Worm (Caenorhabditis elegans): ENCODE data around the gene B0361.14.

B0361.14 gene

ce11 chrIII:7271083-7271482 is 28.2 kb downstream of the B0361.14 start:
- TF ChIP-seq skn-1 (tag; optimal IDR thresholded peaks at IDR 0.05) (peak; percentile 19), nhr-71 (tag; optimal IDR thresholded peaks at IDR 0.05) (peak; percentile 9), lin-39 (tag; optimal IDR thresholded peaks at IDR 0.05) (no peak), nhr-90 (tag; optimal IDR thresholded peaks at IDR 0.05; ENCODE audit: poor library complexity) (no peak), lin-14 (GFP tag; optimal IDR thresholded peaks at IDR 0.05) (peak; percentile 34), lin-35 (GFP tag; optimal IDR thresholded peaks at IDR 0.05) (peak in 1 of 2 experiments; percentile 47), elt-3 (tag; optimal IDR thresholded peaks at IDR 0.05) (peak in 1 of 6 experiments; percentile 53), rnt-1 (tag; optimal IDR thresholded peaks at IDR 0.05) (no peak), efl-1 (optimal IDR thresholded peaks at IDR 0.05) (no peak), efl-1 (GFP tag; optimal IDR thresholded peaks at IDR 0.05 in 1 of 2) (peak; percentile 4 to 40)

ce11 chrIII:7263028-7263427 is 36.3 kb downstream of the B0361.14 start:
- no peak for TF ChIP-seq ceh-90 (tag; optimal IDR thresholded peaks at IDR 0.05)
- TF ChIP-seq rnt-1 (tag; optimal IDR thresholded peaks at IDR 0.05), result no peak
- TF ChIP-seq tlp-1 (tag; optimal IDR thresholded peaks at IDR 0.05), result no peak
- TF ChIP-seq nhr-85 (tag), result no peak
- no peak for TF ChIP-seq zip-4 (GFP tag; optimal IDR thresholded peaks at IDR 0.05)
- TF ChIP-seq sptf-1 (tag; optimal IDR thresholded peaks at IDR 0.05), result no peak
- no peak for TF ChIP-seq elt-2 (tag; optimal IDR thresholded peaks at IDR 0.05)

ce11 chrIII:7262592-7262991 is 36.7 kb downstream of the B0361.14 start:
- TF ChIP-seq lin-14 (GFP tag; optimal IDR thresholded peaks at IDR 0.05) (peak; percentile 34), mep-1 (tag; optimal IDR thresholded peaks at IDR 0.05) (no peak), fkh-10 (GFP tag; optimal IDR thresholded peaks at IDR 0.05) (peak; percentile 50)

ce11 chrIII:7258931-7259330 is 40.4 kb downstream of the B0361.14 start, which contains the start of gene B0361.4:
TSS of gene B0361.4 (plus strand) at chrIII:7258991.
- peak; percentile 18 for TF ChIP-seq lin-14 (GFP tag; optimal IDR thresholded peaks at IDR 0.05)
- no peak for TF ChIP-seq lin-15B (tag; optimal IDR thresholded peaks at IDR 0.05)
- peak; percentile 88 for TF ChIP-seq fkh-10 (GFP tag; optimal IDR thresholded peaks at IDR 0.05)

ce11 chrIII:7253669-7254068 is 45.7 kb downstream of the B0361.14 start:
- TF ChIP-seq nhr-85 (tag) (no peak), ceh-90 (tag; optimal IDR thresholded peaks at IDR 0.05) (no peak), lsy-2 (tag; optimal IDR thresholded peaks at IDR 0.05) (no peak), pqm-1 (tag; optimal IDR thresholded peaks at IDR 0.05) (no peak), nhr-71 (tag; optimal IDR thresholded peaks at IDR 0.05) (no peak), fkh-10 (GFP tag; optimal IDR thresholded peaks at IDR 0.05) (peak; percentile 78), ces-1 (GFP tag; optimal IDR thresholded peaks at IDR 0.05) (peak; percentile 82), jun-1 (tag; optimal IDR thresholded peaks at IDR 0.05) (no peak), snu-23 (GFP tag; optimal IDR thresholded peaks at IDR 0.05) (no peak), nhr-19 (GFP tag; conservative IDR thresholded peaks at IDR 0.05) (no peak), nhr-11 (tag; optimal IDR thresholded peaks at IDR 0.05) (no peak), sox-4 (tag; optimal IDR thresholded peaks at IDR 0.05) (no peak), snpc-4 (tag; optimal IDR thresholded peaks at IDR 0.05) (no peak), nhr-20 (tag; optimal IDR thresholded peaks at IDR 0.05) (no peak), lin-14 (GFP tag; optimal IDR thresholded peaks at IDR 0.05) (peak; percentile 72)

Data from whole organism, L1 larva.